Worm (Caenorhabditis elegans) whole organism, midembryonic: Measurements from ENCODE around the gene C25F9.14.

Experiments
- T22C8.4 ChIP-seq: fragments of 200-800 bp; sonication (Bioruptor generic); IDR thresholded peaks from 2 replicates; pipeline ENCODE4 v1.3.6; 2022; ENCODE audit warnings: missing genetic modification characterization, missing compliant biosample characterization
- flt-1 ChIP-seq: fragments of 200-800 bp; sonication (Bioruptor generic); IDR thresholded peaks from 2 replicates; pipeline ENCODE4 v1.3.6; 2022; ENCODE audit warnings: missing genetic modification characterization, missing compliant biosample characterization
- klf-2 ChIP-seq: fragments of 200-800 bp; sonication (Bioruptor generic); conservative IDR thresholded peaks from 2 replicates; pipeline ENCODE4 v1.3.6; 2022; ENCODE audit warnings: missing genetic modification reagents, missing genetic modification characterization, missing compliant biosample characterization
- med-1 ChIP-seq: sonication (generic microtip); optimal IDR thresholded peaks from 2 replicates; lab custom pipeline; 2017; ENCODE audit warnings: missing genetic modification characterization, mild to moderate bottlenecking, missing compliant biosample characterization, antibody characterized with exemption, missing genetic modification reagents; ENCODE audit not compliant: insufficient read depth
- ref-1 ChIP-seq: fragments of 200-800 bp; sonication (Bioruptor generic); conservative IDR thresholded peaks from 2 replicates; pipeline ENCODE4 v1.3.6; 2022; ENCODE audit warnings: missing genetic modification reagents, missing genetic modification characterization, missing compliant biosample characterization
- ztf-23 ChIP-seq: fragments of 200-800 bp; sonication (Bioruptor generic); IDR thresholded peaks from 2 replicates; pipeline ENCODE4 v1.3.6; 2022; ENCODE audit warnings: missing genetic modification reagents, missing genetic modification characterization, missing compliant biosample characterization
- ztf-29 ChIP-seq: fragments of 200-800 bp; sonication (Bioruptor generic); IDR thresholded peaks from 2 replicates; pipeline ENCODE4 v1.3.6; 2022; ENCODE audit warnings: missing genetic modification reagents, missing genetic modification characterization, missing compliant biosample characterization

DNA sequence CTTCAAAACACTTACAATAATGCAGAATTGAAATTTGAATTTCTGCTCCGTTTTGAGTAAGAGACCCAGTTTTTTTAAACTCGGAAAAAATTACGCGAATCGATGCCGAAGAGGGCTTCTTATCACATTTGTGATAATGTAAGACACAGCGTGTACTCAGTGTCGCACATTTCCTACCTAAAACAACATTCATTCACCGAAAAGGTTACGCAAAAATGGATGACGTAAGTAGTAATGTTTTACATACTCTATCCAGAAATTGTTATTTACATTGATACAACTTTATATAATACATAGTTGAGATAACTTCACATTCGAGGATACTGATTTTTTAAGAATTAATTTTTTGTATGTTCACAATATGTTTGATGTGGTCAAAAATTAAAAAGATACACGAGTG lies 19.8 kb upstream of the C25F9.14 start, which contains the start of the genes C25F9.4 and C25F9.9:
- TF ChIP-seq ztf-23 (GFP tag; lab: Robert Waterston, UW) (no peak), flt-1 (GFP tag; lab: Robert Waterston, UW) (no peak), ztf-29 (no peak), ref-1 (GFP tag; lab: Robert Waterston, UW) (no peak), T22C8.4 (GFP tag; lab: Robert Waterston, UW) (no peak), klf-2 (GFP tag; lab: Robert Waterston, UW) (no peak), med-1 (GFP tag; lab: Kevin White, UChicago) (no peak)
